Fruit fly (Drosophila melanogaster) whole organism, wandering third instar larva: ENCODE results near the gene CG11598.

Source experiments
- Abd-B ChIP-seq: fragments of >200 bp; optimal IDR thresholded peaks from 2 replicates; lab custom pipeline; 2017; ENCODE audit warnings: missing biosample characterization, missing genetic modification characterization
- CG9705 ChIP-seq: fragments of 200-800 bp; sonication (Bioruptor generic); optimal IDR thresholded peaks from 2 replicates; lab custom pipeline; 2018; ENCODE audit warnings: missing biosample characterization, mild to moderate bottlenecking, missing genetic modification characterization
- Jra ChIP-seq: sonication (Bioruptor generic); optimal IDR thresholded peaks from 2 replicates; lab custom pipeline; 2016; ENCODE audit warnings: missing biosample characterization, missing genetic modification characterization
- Mio ChIP-seq: sonication (Bioruptor generic); optimal IDR thresholded peaks from 2 replicates; lab custom pipeline; 2016; ENCODE audit warnings: missing biosample characterization, missing genetic modification characterization
- psq ChIP-seq: fragments of 200-800 bp; sonication (Bioruptor generic); optimal IDR thresholded peaks from 3 replicates; lab custom pipeline; 2017; ENCODE audit warnings: missing biosample characterization, mild to moderate bottlenecking, missing genetic modification characterization, moderate library complexity

DNA sequence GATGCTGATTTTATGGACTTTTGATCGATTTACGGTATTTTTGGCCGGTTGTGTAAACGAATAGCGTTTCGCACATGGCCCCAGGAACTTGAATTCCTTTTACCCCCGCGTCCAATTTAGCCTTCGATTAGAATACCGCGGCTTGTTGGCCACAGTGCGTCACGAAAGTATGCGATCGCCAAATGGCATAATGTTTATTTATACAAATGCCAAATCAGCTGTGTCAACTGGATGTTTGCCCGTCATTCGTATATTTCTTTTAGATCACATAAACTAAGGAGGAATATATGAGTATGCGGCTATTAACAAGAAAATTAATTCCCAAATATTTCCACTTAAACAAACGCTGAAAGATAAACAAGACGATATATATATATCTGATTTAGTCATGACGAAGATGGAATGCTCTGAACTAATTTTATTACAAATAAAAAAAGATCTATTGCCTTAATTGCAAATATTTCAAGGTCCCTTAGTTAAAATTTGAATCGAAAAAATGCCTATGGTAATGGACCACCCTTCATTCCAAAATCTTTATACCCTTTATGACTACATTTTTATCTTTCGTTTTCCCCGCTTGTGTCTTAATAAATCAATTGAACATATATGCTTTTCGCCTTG lies 22.3 kb downstream of the CG11598 start:
- TF ChIP-seq Abd-B (no peak), Jra (GFP tag; lab: Kevin White, UChicago) (no peak), Mio (GFP tag; lab: Kevin White, UChicago) (no peak), psq (no peak), CG9705 (no peak)
